Worm (Caenorhabditis elegans): ENCODE data around the gene F18A12.2.

- TF ChIP-seq lsy-2 (tag; optimal IDR thresholded peaks at IDR 0.05) (no peak), unc-39 (tag; optimal IDR thresholded peaks at IDR 0.05) (no peak), nhr-76 (tag; optimal IDR thresholded peaks at IDR 0.05) (no peak), sptf-1 (tag; optimal IDR thresholded peaks at IDR 0.05) (no peak), unc-62 (GFP tag; optimal IDR thresholded peaks at IDR 0.05) (no peak), nhr-12 (tag; optimal IDR thresholded peaks at IDR 0.05) (no peak), bed-3 (GFP tag; optimal IDR thresholded peaks at IDR 0.05) (no peak), ztf-11 (tag; optimal IDR thresholded peaks at IDR 0.05) (no peak), pha-4 (tag; optimal IDR thresholded peaks at IDR 0.05) (no peak), nhr-28 (tag; optimal IDR thresholded peaks at IDR 0.05) (no peak), blmp-1 (tag; optimal IDR thresholded peaks at IDR 0.05) (no peak), ceh-39 (tag; optimal IDR thresholded peaks at IDR 0.05) (no peak), nhr-2 (tag; optimal IDR thresholded peaks at IDR 0.05) (no peak), nhr-237 (tag; optimal IDR thresholded peaks at IDR 0.05) (no peak)
These were observed 32.0 kb downstream of the F18A12.2 start, which contains the start of the genes C16C8.20 and gldi-6 for ce11 chrII:3446647-3447046.

Data from whole organism, mixed stage, embryonic.